Fruit fly (Drosophila melanogaster): Measurements from ENCODE around the gene Meltrin.

Meltrin gene

DNA sequence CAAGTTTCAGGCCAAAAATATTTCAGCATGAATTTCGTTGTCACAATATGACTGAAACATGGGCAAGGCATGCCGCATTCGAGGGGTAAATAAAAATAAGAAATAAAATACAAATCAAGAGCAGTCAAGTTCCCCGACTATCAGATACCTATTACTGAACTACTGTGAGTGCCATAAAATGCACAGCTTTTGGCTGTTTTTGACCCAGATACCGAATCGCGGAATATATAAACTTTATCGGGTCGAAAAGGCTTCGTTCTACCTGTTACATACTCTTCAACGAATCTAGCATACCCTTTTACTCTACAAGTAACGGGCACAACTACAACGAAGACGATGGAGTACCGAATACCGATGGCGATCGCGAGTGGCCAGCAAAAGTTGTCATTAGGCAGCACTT is 9.8 kb upstream of the Meltrin start:
- TF ChIP-seq sv (GFP tag; optimal IDR thresholded peaks at IDR 0.05) (peak; percentile 52), Mio (GFP tag; optimal IDR thresholded peaks at IDR 0.05) (no peak), ey (GFP tag; optimal IDR thresholded peaks at IDR 0.05) (peak; percentile 33), h (GFP tag; optimal IDR thresholded peaks at IDR 0.05) (peak; percentile 53), fru (GFP tag; optimal IDR thresholded peaks at IDR 0.05) (peak; percentile 61), lola (GFP tag; optimal IDR thresholded peaks at IDR 0.05) (no peak), psq (GFP tag; optimal IDR thresholded peaks at IDR 0.05) (peak; percentile 18), brk (GFP tag; optimal IDR thresholded peaks at IDR 0.05) (no peak), CrebA (GFP tag; optimal IDR thresholded peaks at IDR 0.05; ENCODE audit: borderline replicate concordance) (no peak), tai (GFP tag; optimal IDR thresholded peaks at IDR 0.05) (no peak), foxo (GFP tag; optimal IDR thresholded peaks at IDR 0.05) (peak in 1 of 2 experiments; percentile 50), br (GFP tag; optimal IDR thresholded peaks at IDR 0.05) (peak; percentile 50), OdsH (GFP tag; optimal IDR thresholded peaks at IDR 0.05) (peak; percentile 35), Hr83 (GFP tag; optimal IDR thresholded peaks at IDR 0.05; ENCODE audit: poor library complexity, severe bottlenecking) (no peak), CG9705 (GFP tag; optimal IDR thresholded peaks at IDR 0.05) (no peak), Sp1 (GFP tag; optimal IDR thresholded peaks at IDR 0.05) (peak; percentile 26), woc (GFP tag; optimal IDR thresholded peaks at IDR 0.05) (peak; percentile 48), Vsx2 (GFP tag; optimal IDR thresholded peaks at IDR 0.05; ENCODE audit: partially characterized antibody) (no peak), dmrt93B (GFP tag; optimal IDR thresholded peaks at IDR 0.05) (peak; percentile 9), rgr (GFP tag; optimal IDR thresholded peaks at IDR 0.05) (peak; percentile 42), HLH106 (tag; optimal IDR thresholded peaks at IDR 0.05) (peak; percentile 56), Myc (optimal IDR thresholded peaks at IDR 0.05) (no peak)

DNA sequence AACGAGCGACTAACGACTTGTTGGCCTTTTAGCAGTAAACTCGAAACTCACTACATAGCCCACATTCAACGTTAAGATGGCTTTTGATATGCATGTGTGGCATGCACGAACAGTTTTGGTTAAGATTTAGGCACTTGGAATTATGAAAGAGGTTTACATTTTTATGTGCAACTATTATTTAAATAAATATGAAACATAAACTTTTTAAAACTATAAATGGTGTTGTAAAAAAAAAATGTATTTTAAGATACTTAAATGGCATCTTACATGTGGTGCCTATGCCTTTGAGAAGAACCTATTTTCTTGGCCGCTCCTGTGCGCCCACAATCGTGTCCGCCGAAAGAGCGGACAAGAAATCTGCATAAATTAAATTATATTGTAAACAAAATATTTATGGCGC is 9.3 kb upstream of the Meltrin start:
- TF ChIP-seq CG9705 (GFP tag; optimal IDR thresholded peaks at IDR 0.05) (no peak), brk (GFP tag; optimal IDR thresholded peaks at IDR 0.05) (no peak), jim (GFP tag; optimal IDR thresholded peaks at IDR 0.05) (no peak), dmrt93B (GFP tag; optimal IDR thresholded peaks at IDR 0.05) (no peak), tai (GFP tag; optimal IDR thresholded peaks at IDR 0.05) (no peak), h (GFP tag; optimal IDR thresholded peaks at IDR 0.05) (no peak), Hnf4 (GFP tag; optimal IDR thresholded peaks at IDR 0.05) (no peak), dsf (GFP tag; optimal IDR thresholded peaks at IDR 0.05; ENCODE audit: borderline replicate concordance) (no peak), HLH106 (tag; optimal IDR thresholded peaks at IDR 0.05) (no peak), rgr (GFP tag; optimal IDR thresholded peaks at IDR 0.05) (no peak), dl (GFP tag; optimal IDR thresholded peaks at IDR 0.05; ENCODE audit: insufficient read depth in 1 of 2, partially characterized antibody in 2 of 2) (no peak), sv (GFP tag; optimal IDR thresholded peaks at IDR 0.05) (no peak), Hr83 (GFP tag; optimal IDR thresholded peaks at IDR 0.05; ENCODE audit: poor library complexity, severe bottlenecking) (no peak), fru (GFP tag; optimal IDR thresholded peaks at IDR 0.05) (no peak)

- TF ChIP-seq CG9705 (GFP tag; optimal IDR thresholded peaks at IDR 0.05) (no peak), Hr83 (GFP tag; optimal IDR thresholded peaks at IDR 0.05; ENCODE audit: poor library complexity, severe bottlenecking) (no peak), tai (GFP tag; optimal IDR thresholded peaks at IDR 0.05) (no peak), Hnf4 (GFP tag; optimal IDR thresholded peaks at IDR 0.05) (no peak), GATAd (GFP tag; optimal IDR thresholded peaks at IDR 0.05) (no peak), Rel (GFP tag; optimal IDR thresholded peaks at IDR 0.05) (no peak), Rel (tag; optimal IDR thresholded peaks at IDR 0.05) (peak; percentile 10)
These were observed 8.2 kb upstream of the Meltrin start for dm6 chr3R:14705270-14705669.

DNA sequence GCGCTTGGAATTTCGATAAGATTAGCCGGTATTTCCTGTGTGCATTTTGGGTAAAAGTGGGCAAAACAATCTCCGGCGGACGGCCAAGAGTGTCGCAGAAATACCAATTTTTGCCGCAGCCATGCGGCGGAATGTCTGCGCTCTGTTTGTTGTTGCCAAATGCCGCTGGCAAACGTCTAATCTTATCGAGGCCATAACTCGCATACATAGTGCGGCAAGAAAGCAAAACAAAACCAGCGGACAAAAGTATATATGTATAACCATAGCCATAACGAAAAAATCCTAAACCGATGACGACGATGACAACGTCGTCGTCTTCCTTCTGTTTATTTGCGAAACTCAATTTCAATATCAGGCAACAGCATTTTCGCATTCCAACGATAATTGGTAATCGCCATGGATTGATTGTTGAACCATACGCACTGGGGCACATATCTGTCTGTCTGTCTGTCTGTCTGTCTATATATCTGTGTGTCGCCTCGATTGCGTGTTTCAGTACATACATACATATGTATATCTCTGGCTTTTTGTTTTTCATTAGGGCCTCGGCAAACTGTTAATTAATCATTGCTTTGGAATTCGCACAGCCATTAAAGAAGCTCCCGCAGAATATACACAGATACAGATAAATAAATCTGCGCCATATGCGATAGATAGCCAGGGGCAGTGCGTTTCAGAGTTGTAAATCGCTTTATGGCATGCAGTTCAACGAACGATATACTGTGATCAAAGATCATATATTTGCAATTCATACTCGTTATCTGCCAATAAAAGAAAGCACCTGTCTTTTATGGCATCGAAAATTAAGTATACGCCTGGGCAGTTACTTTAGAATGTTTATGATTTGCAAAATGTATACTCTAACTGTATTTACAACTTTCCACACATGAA is 6.5 kb upstream of the Meltrin start:
- peak; percentile 7 for TF ChIP-seq h (GFP tag; optimal IDR thresholded peaks at IDR 0.05)
- no peak for TF ChIP-seq Rel (GFP tag; optimal IDR thresholded peaks at IDR 0.05)
- peak; percentile 20 for TF ChIP-seq Rel (tag; optimal IDR thresholded peaks at IDR 0.05)
- no peak for TF ChIP-seq sv (GFP tag; optimal IDR thresholded peaks at IDR 0.05)
- no peak for TF ChIP-seq HLH106 (tag; optimal IDR thresholded peaks at IDR 0.05)
- peak; percentile 32 for TF ChIP-seq Sp1 (GFP tag; optimal IDR thresholded peaks at IDR 0.05)
- TF ChIP-seq usp (GFP tag; optimal IDR thresholded peaks at IDR 0.05) = no peak
